Fruit fly (Drosophila melanogaster) whole organism, prepupa: ENCODE data around the gene Prp39.
A peak's percentile ranks its signal among the peaks of the same experiment; 100 is the strongest.

Source experiments
- Blimp-1 ChIP-seq: fragments of 200-800 bp; sonication (Bioruptor generic); optimal IDR thresholded peaks from 3 replicates; lab custom pipeline; 2017; ENCODE audit warnings: missing biosample characterization, missing genetic modification characterization, mild to moderate bottlenecking, moderate library complexity, missing genetic modification reagents
- CG10631 ChIP-seq: fragments of 200-800 bp; sonication (Bioruptor generic); optimal IDR thresholded peaks from 2 replicates; lab custom pipeline; 2016; ENCODE audit warnings: missing biosample characterization, missing genetic modification characterization
- CG10669 ChIP-seq: fragments of 200-800 bp; sonication (Bioruptor generic); optimal IDR thresholded peaks from 3 replicates; lab custom pipeline; 2018; ENCODE audit warnings: missing biosample characterization, mild to moderate bottlenecking, missing genetic modification characterization, moderate library complexity
- CG15336 ChIP-seq: fragments of 200-800 bp; sonication (Bioruptor generic); IDR thresholded peaks from 2 replicates; pipeline ENCODE4 v1.3.6; 2022; ENCODE audit warnings: missing biosample characterization, missing genetic modification characterization
- CG1621 ChIP-seq: fragments of 200-800 bp; sonication (Bioruptor generic); optimal IDR thresholded peaks from 3 replicates; lab custom pipeline; 2018; ENCODE audit warnings: missing biosample characterization, mild to moderate bottlenecking, missing genetic modification characterization
- CG3032 ChIP-seq: fragments of 200-800 bp; optimal IDR thresholded peaks from 2 replicates; lab custom pipeline; 2019; ENCODE audit warnings: missing biosample characterization, mild to moderate bottlenecking, missing genetic modification characterization, moderate library complexity
- CG31627 ChIP-seq: fragments of 200-800 bp; sonication (Bioruptor generic); optimal IDR thresholded peaks from 3 replicates; lab custom pipeline; 2016; ENCODE audit warnings: missing biosample characterization, missing genetic modification characterization
- CG32006 ChIP-seq: fragments of 200-800 bp; sonication (Bioruptor generic); optimal IDR thresholded peaks from 3 replicates; lab custom pipeline; 2017; ENCODE audit warnings: missing biosample characterization, mild to moderate bottlenecking, missing genetic modification characterization
- CG3919 ChIP-seq: fragments of 200-800 bp; sonication (Bioruptor generic); optimal IDR thresholded peaks from 3 replicates; lab custom pipeline; 2016; ENCODE audit warnings: missing biosample characterization, missing genetic modification characterization
- CG4318 ChIP-seq: fragments of 200-800 bp; sonication (Bioruptor generic); optimal IDR thresholded peaks from 3 replicates; lab custom pipeline; 2017; ENCODE audit warnings: missing biosample characterization, mild to moderate bottlenecking, missing genetic modification characterization
- CG6163 ChIP-seq: fragments of 200-800 bp; sonication (Bioruptor generic); IDR thresholded peaks from 3 replicates; pipeline ENCODE4 v1.3.6; 2022; ENCODE audit warnings: missing biosample characterization, missing genetic modification characterization
- CG6276 ChIP-seq: fragments of 200-800 bp; sonication (Bioruptor generic); optimal IDR thresholded peaks from 2 replicates; lab custom pipeline; 2017; ENCODE audit warnings: missing biosample characterization, mild to moderate bottlenecking, missing genetic modification characterization
- CG6792 ChIP-seq: fragments of 200-800 bp; sonication (Bioruptor generic); optimal IDR thresholded peaks from 3 replicates; lab custom pipeline; 2016; ENCODE audit warnings: missing biosample characterization, missing genetic modification characterization
- CG6854 ChIP-seq: fragments of 200-800 bp; sonication (Bioruptor generic); optimal IDR thresholded peaks from 2 replicates; lab custom pipeline; 2017; ENCODE audit warnings: missing biosample characterization, mild to moderate bottlenecking, missing genetic modification characterization
- CG8119 ChIP-seq: fragments of 200-800 bp; sonication (Bioruptor generic); IDR thresholded peaks from 3 replicates; pipeline ENCODE4 v1.3.6; 2022; ENCODE audit warnings: missing biosample characterization, missing genetic modification characterization
- CG8632 ChIP-seq: fragments of 200-800 bp; sonication (Bioruptor generic); optimal IDR thresholded peaks from 3 replicates; lab custom pipeline; 2016; ENCODE audit warnings: missing biosample characterization, missing genetic modification characterization
- CG9139 ChIP-seq: fragments of 200-800 bp; sonication (Bioruptor generic); optimal IDR thresholded peaks from 3 replicates; lab custom pipeline; 2017; ENCODE audit warnings: missing biosample characterization, mild to moderate bottlenecking, missing genetic modification characterization
- Eip75B ChIP-seq: fragments of 200-800 bp; sonication (Bioruptor generic); optimal IDR thresholded peaks from 3 replicates; lab custom pipeline; 2016; ENCODE audit warnings: missing biosample characterization, missing genetic modification characterization
- Eip78C ChIP-seq: fragments of 200-800 bp; sonication (Bioruptor generic); peaks from one replicate; lab custom pipeline; 2016; ENCODE audit warnings: missing biosample characterization, missing genetic modification characterization
- Eip93F ChIP-seq: fragments of 200-800 bp; sonication (Bioruptor generic); optimal IDR thresholded peaks from 2 replicates; lab custom pipeline; 2016; ENCODE audit warnings: missing biosample characterization, mild to moderate bottlenecking, missing genetic modification characterization
- Ets21C ChIP-seq: fragments of 200-800 bp; sonication (Bioruptor generic); optimal IDR thresholded peaks from 3 replicates; lab custom pipeline; 2016; ENCODE audit warnings: missing biosample characterization, missing genetic modification characterization
- Hr4 ChIP-seq: fragments of 200-800 bp; sonication (Bioruptor generic); optimal IDR thresholded peaks from 3 replicates; lab custom pipeline; 2016; ENCODE audit warnings: missing biosample characterization, missing genetic modification characterization
- Lpt ChIP-seq: fragments of 200-800 bp; sonication (Bioruptor generic); optimal IDR thresholded peaks from 3 replicates; lab custom pipeline; 2016; ENCODE audit warnings: missing biosample characterization, missing genetic modification characterization
- Met ChIP-seq: fragments of 200-800 bp; sonication (Bioruptor generic); optimal IDR thresholded peaks from 3 replicates; lab custom pipeline; 2016; ENCODE audit warnings: missing biosample characterization, missing genetic modification characterization
- OdsH ChIP-seq: fragments of 200-800 bp; sonication (Bioruptor generic); optimal IDR thresholded peaks from 3 replicates; lab custom pipeline; 2016; ENCODE audit warnings: missing biosample characterization, missing genetic modification characterization
- Smox ChIP-seq: fragments of 200-800 bp; sonication (Bioruptor generic); optimal IDR thresholded peaks from 3 replicates; lab custom pipeline; 2016; ENCODE audit warnings: missing biosample characterization, missing genetic modification characterization
- Sox102F ChIP-seq: fragments of 200-800 bp; sonication (Bioruptor generic); optimal IDR thresholded peaks from 2 replicates; lab custom pipeline; 2016; ENCODE audit warnings: missing biosample characterization, mild to moderate bottlenecking, missing genetic modification characterization
- Sox14 ChIP-seq: fragments of 200-800 bp; sonication (Bioruptor generic); optimal IDR thresholded peaks from 3 replicates; lab custom pipeline; 2016; ENCODE audit warnings: missing biosample characterization, missing genetic modification characterization
- achi ChIP-seq: fragments of 200-800 bp; sonication (Bioruptor generic); optimal IDR thresholded peaks from 3 replicates; lab custom pipeline; 2016; ENCODE audit warnings: missing biosample characterization, missing genetic modification characterization
- acj6 ChIP-seq: fragments of 200-800 bp; sonication (Bioruptor generic); optimal IDR thresholded peaks from 3 replicates; lab custom pipeline; 2016; ENCODE audit warnings: missing biosample characterization, missing genetic modification characterization
- dsx ChIP-seq: fragments of 200-800 bp; optimal IDR thresholded peaks from 3 replicates; lab custom pipeline; 2019; ENCODE audit warnings: missing biosample characterization, mild to moderate bottlenecking, missing genetic modification characterization, moderate library complexity; ENCODE audit not compliant: poor library complexity, severe bottlenecking
- eg ChIP-seq: fragments of 200-800 bp; sonication (Bioruptor generic); IDR thresholded peaks from 3 replicates; pipeline ENCODE4 v1.3.6; 2022; ENCODE audit warnings: missing biosample characterization, missing genetic modification characterization
- esn ChIP-seq: fragments of 200-800 bp; sonication (Bioruptor generic); optimal IDR thresholded peaks from 2 replicates; lab custom pipeline; 2016; ENCODE audit warnings: missing biosample characterization, mild to moderate bottlenecking, missing genetic modification characterization, moderate library complexity
- fd59A ChIP-seq: fragments of 200-800 bp; sonication (Bioruptor generic); optimal IDR thresholded peaks from 2 replicates; lab custom pipeline; 2017; ENCODE audit warnings: missing biosample characterization, mild to moderate bottlenecking, missing genetic modification characterization, missing genetic modification reagents
- fd85E ChIP-seq: fragments of 200-800 bp; sonication (Bioruptor generic); optimal IDR thresholded peaks from 3 replicates; lab custom pipeline; 2016; ENCODE audit warnings: missing biosample characterization, missing genetic modification characterization
- fkh ChIP-seq: fragments of 200-800 bp; sonication (Bioruptor generic); optimal IDR thresholded peaks from 3 replicates; lab custom pipeline; 2017; ENCODE audit warnings: missing biosample characterization, mild to moderate bottlenecking, missing genetic modification characterization, moderate library complexity
- lz ChIP-seq: fragments of 200-800 bp; sonication (Bioruptor generic); optimal IDR thresholded peaks from 3 replicates; lab custom pipeline; 2016; ENCODE audit warnings: missing biosample characterization, missing genetic modification characterization
- net ChIP-seq: fragments of 200-800 bp; sonication (Bioruptor generic); optimal IDR thresholded peaks from 3 replicates; lab custom pipeline; 2016; ENCODE audit warnings: missing biosample characterization, missing genetic modification characterization
- pdm3 ChIP-seq: fragments of 200-800 bp; sonication (Bioruptor generic); optimal IDR thresholded peaks from 3 replicates; lab custom pipeline; 2016; ENCODE audit warnings: missing biosample characterization, missing genetic modification characterization
- salr ChIP-seq, 2 experiments: fragments of 200-800 bp; sonication (Bioruptor generic); optimal IDR thresholded peaks; 3 replicates each; lab custom pipeline; 2016 to 2018; ENCODE audit warnings: missing biosample characterization in 2 of 2, missing genetic modification characterization in 2 of 2, mild to moderate bottlenecking in 1 of 2
- spab ChIP-seq: fragments of 200-800 bp; sonication (Bioruptor generic); optimal IDR thresholded peaks from 2 replicates; lab custom pipeline; 2017; ENCODE audit warnings: missing biosample characterization, mild to moderate bottlenecking, missing genetic modification characterization, missing genetic modification reagents
- ss ChIP-seq, 2 experiments: fragments of 200-800 bp; sonication (Bioruptor generic); optimal IDR thresholded peaks; 2 replicates in 1 of 2; 3 replicates in 1 of 2; lab custom pipeline; 2017 to 2018; ENCODE audit warnings: mild to moderate bottlenecking in 2 of 2, missing biosample characterization in 2 of 2, missing genetic modification characterization in 2 of 2, moderate library complexity in 1 of 2
- svp ChIP-seq: fragments of 200-800 bp; sonication (Bioruptor generic); peaks from one replicate; lab custom pipeline; 2016; ENCODE audit warnings: missing biosample characterization, missing genetic modification characterization
- topi ChIP-seq: fragments of 200-800 bp; sonication (Bioruptor generic); optimal IDR thresholded peaks from 3 replicates; lab custom pipeline; 2016; ENCODE audit warnings: missing biosample characterization, missing genetic modification characterization
- vri ChIP-seq: fragments of 200-800 bp; sonication (Bioruptor generic); optimal IDR thresholded peaks from 3 replicates; lab custom pipeline; 2016; ENCODE audit warnings: missing biosample characterization, mild to moderate bottlenecking, missing genetic modification characterization

Prp39 gene

DNA sequence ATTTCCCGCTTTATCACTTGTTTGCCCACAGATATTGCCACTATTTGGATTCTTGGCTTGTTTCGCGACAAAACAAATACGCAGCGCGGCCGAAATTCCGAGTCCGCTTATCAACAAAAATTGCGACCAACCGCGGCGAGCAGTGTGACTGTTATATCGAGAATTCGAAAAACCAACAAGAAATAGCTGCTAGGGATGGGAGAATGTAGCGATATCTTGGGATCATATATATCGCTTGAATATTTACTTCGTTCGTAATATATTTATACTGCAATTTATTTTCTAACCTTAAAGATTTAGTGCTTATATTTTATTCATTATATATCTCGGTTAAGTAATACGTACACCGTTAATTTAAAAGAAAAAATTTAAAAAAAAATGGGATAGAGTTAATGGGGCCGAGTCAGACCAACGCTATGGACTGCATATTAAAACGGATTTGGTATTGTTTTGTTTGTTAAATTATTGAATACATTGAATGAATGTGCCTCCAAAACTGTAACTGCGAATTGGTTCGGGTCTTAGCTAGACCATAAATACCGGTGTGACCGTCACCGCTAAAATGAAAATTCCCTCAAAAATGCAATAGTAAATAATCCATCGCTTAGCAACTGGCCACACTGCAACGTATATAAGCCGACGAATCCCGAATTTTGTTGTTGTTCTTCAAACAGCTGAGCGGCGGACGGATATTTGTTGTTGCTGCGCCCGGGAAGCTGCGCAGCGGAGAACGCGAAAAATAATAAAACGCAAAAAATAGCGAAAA is 32.9 kb downstream of the Prp39 start, which contains the start of the genes Apc and spg:
TSS of gene Apc (minus strand) at position 138 of the 766 bp plus-strand sequence.
TSS of gene spg (plus strand) at position 660 of the 766 bp plus-strand sequence.
- TF ChIP-seq fd59A (GFP tag; lab: Kevin White, UChicago) (no peak), Sox102F (GFP tag; lab: Kevin White, UChicago) (peak; percentile 56), CG8632 (peak; percentile 34), Eip93F (GFP tag; lab: Kevin White, UChicago) (no peak), CG3032 (tag; lab: Kevin White, UChicago) (peak; percentile 42), net (peak; percentile 27), CG32006 (no peak), Ets21C (GFP tag; lab: Kevin White, UChicago) (no peak), pdm3 (GFP tag; lab: Kevin White, UChicago) (peak; percentile 34), esn (GFP tag; lab: Kevin White, UChicago) (peak; percentile 25), Eip78C (peak; percentile 78), svp (GFP tag; lab: Kevin White, UChicago) (peak; percentile 80), CG1621 (tag; lab: Kevin White, UChicago) (peak; percentile 48), vri (GFP tag; lab: Kevin White, UChicago) (peak; percentile 40), CG10669 (peak; percentile 15), OdsH (GFP tag; lab: Kevin White, UChicago) (peak; percentile 37), eg (peak; percentile 35; the same call in 1 of the 3 replicates), CG6792 (GFP tag; lab: Kevin White, UChicago) (peak; percentile 15), CG3919 (GFP tag; lab: Kevin White, UChicago) (peak; percentile 33), spab (GFP tag; lab: Kevin White, UChicago) (no peak), fkh (GFP tag; lab: Kevin White, UChicago) (peak; percentile 95), lz (GFP tag; lab: Kevin White, UChicago) (peak; percentile 10), Hr4 (GFP tag; lab: Kevin White, UChicago) (peak; percentile 31), salr (GFP tag; optimal IDR thresholded peaks at IDR 0.05; lab: Kevin White, UChicago) (peak in 1 of 2 experiments; percentile 7), CG9139 (GFP tag; lab: Kevin White, UChicago) (no peak), CG6163 (GFP tag; lab: Robert Waterston, UW) (peak; percentile 53; the same call in 1 of the 3 replicates), Eip75B (GFP tag; lab: Kevin White, UChicago) (no peak), topi (GFP tag; lab: Kevin White, UChicago) (peak; percentile 29), CG31627 (GFP tag; lab: Kevin White, UChicago) (peak; percentile 18), achi (peak; percentile 18), ss (GFP tag; optimal IDR thresholded peaks at IDR 0.05; lab: Kevin White, UChicago) (peak; percentile 41 to 59), Sox14 (GFP tag; lab: Kevin White, UChicago) (peak; percentile 14), Met (GFP tag; lab: Kevin White, UChicago) (peak; percentile 44), CG10631 (GFP tag; lab: Kevin White, UChicago) (peak; percentile 48), fd85E (GFP tag; lab: Kevin White, UChicago) (no peak), Smox (GFP tag; lab: Kevin White, UChicago) (no peak), acj6 (GFP tag; lab: Kevin White, UChicago) (no peak), CG6854 (GFP tag; lab: Kevin White, UChicago) (peak; percentile 66)

dm6 chr3R:28845377-28845876 is 33.5 kb downstream of the Prp39 start:
- TF ChIP-seq net (no peak), CG8119 (0 out of 3 replicates have a peak, but pooled peaks have one; percentile 44), Ets21C (GFP tag; lab: Kevin White, UChicago) (no peak), Lpt (GFP tag; lab: Kevin White, UChicago) (no peak), CG10631 (GFP tag; lab: Kevin White, UChicago) (no peak), CG6792 (GFP tag; lab: Kevin White, UChicago) (no peak), dsx (GFP tag; lab: Kevin White, UChicago) (peak; percentile 90), CG4318 (GFP tag; lab: Kevin White, UChicago) (no peak), esn (GFP tag; lab: Kevin White, UChicago) (peak; percentile 48), Blimp-1 (GFP tag; lab: Kevin White, UChicago) (peak; percentile 88), Eip78C (peak; percentile 39), CG15336 (GFP tag; lab: Robert Waterston, UW) (0 out of 2 replicates have a peak, but pooled peaks have one; percentile 10), CG6276 (peak; percentile 9), Eip75B (GFP tag; lab: Kevin White, UChicago) (peak; percentile 10), achi (no peak)
